Worm (Caenorhabditis elegans): ENCODE results near the gene C37C3.10.

Gene C37C3.10

DNA sequence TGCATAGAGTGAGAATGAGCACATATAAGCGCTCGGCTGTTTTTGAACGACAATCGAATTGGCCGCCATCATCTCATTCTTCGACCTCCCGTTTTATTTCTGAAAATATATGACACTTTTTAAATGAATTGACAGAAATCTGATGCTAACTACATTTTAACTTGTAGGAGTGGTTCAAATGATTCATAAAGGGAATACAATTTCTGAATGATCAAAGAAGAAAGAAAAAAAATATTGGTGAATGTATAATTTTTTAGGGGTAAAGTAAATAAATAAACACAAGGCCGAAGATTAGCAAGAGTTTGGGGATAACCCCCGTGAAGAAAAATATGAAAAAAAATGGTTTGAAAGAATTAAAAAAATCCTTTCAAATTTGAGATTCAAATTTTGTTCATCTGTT is 1.8 kb upstream of the C37C3.10 start, which contains the start of gene C37C3.11:
Gene C37C3.11 (minus strand): TSS at position 101 of the 400 bp plus-strand sequence.
- TF ChIP-seq rnt-1 (tag; optimal IDR thresholded peaks at IDR 0.05) (no peak), unc-86 (tag; optimal IDR thresholded peaks at IDR 0.05) (no peak), pqm-1 (tag; optimal IDR thresholded peaks at IDR 0.05) (no peak), ets-4 (tag; optimal IDR thresholded peaks at IDR 0.05) (no peak), K09A11.1 (tag; optimal IDR thresholded peaks at IDR 0.05; ENCODE audit: insufficient read depth) (no peak), ceh-6 (GFP tag; optimal IDR thresholded peaks at IDR 0.05) (no peak), zip-5 (tag; optimal IDR thresholded peaks at IDR 0.05) (no peak), hlh-8 (tag; optimal IDR thresholded peaks at IDR 0.05) (no peak)

DNA sequence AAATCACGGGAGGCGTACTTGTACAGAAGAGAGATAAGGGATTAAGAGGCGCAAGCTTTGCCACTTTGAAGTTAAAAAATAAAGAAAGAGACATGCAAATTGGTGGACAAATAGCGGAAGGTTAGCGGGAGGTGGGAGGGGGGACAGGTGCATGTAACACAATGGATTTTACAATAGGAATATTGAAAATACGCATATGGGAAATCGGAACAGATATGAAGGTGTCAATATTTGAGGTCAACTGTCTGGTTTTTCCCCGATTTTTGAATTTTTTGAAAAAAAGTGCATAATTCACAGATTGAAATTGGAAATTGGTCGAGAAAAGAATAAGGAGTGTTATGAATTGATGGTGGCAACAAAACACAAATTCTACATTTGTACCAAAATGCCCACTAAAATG is 1.1 kb downstream of the C37C3.10 start, which contains the start of gene C37C3.17:
Gene C37C3.17 (minus strand): TSS at position 101 of the 400 bp plus-strand sequence.
- TF ChIP-seq ets-4 (tag; optimal IDR thresholded peaks at IDR 0.05) (no peak), fax-1 (tag; optimal IDR thresholded peaks at IDR 0.05) (no peak), ceh-6 (GFP tag; optimal IDR thresholded peaks at IDR 0.05) (no peak), sox-4 (tag; optimal IDR thresholded peaks at IDR 0.05) (no peak), pros-1 (tag; optimal IDR thresholded peaks at IDR 0.05) (no peak), odd-2 (tag; optimal IDR thresholded peaks at IDR 0.05) (no peak), hlh-15 (tag; optimal IDR thresholded peaks at IDR 0.05) (no peak), F13H6.1 (tag; optimal IDR thresholded peaks at IDR 0.05) (no peak), tbx-2 (tag; optimal IDR thresholded peaks at IDR 0.05) (no peak), che-1 (tag; optimal IDR thresholded peaks at IDR 0.05) (no peak), unc-3 (GFP tag; conservative IDR thresholded peaks at IDR 0.05) (no peak), unc-3 (tag; optimal IDR thresholded peaks at IDR 0.05) (no peak), C38D4.7 (GFP tag; optimal IDR thresholded peaks at IDR 0.05) (no peak), ama-1 (optimal IDR thresholded peaks at IDR 0.05) (no peak), hlh-8 (tag; optimal IDR thresholded peaks at IDR 0.05) (no peak), sdc-2 (tag; optimal IDR thresholded peaks at IDR 0.05) (no peak), lim-6 (tag; optimal IDR thresholded peaks at IDR 0.05) (no peak), ceh-48 (tag; optimal IDR thresholded peaks at IDR 0.05) (no peak), ttx-3 (tag; optimal IDR thresholded peaks at IDR 0.05) (no peak), hlh-30 (tag; optimal IDR thresholded peaks at IDR 0.05; ENCODE audit: insufficient read depth) (no peak)

DNA sequence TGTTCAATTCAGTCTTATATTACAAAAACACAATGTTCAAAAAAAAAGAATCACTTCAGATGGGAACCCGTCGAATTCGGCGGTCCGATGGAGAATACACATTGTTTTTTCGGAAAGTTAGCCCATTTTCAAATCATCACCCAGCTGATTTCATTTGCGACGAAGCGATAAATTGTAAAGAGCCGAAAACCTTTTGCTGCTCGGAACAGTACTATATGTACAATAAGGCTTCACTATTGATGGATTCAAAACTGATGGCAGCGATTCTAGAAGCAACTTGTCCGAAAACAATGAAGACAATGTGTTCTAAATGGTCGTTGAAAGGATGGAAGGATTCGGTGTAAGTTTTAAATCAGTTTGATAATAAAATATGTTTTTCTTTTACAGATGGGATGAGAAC is 4.9 kb downstream of the C37C3.10 start, which contains the start of gene C37C3.1:
Gene C37C3.1 (plus strand): TSS at position 33 of the 400 bp plus-strand sequence.
- TF ChIP-seq ceh-48 (tag; optimal IDR thresholded peaks at IDR 0.05) = no peak
- TF ChIP-seq ceh-22 (tag; optimal IDR thresholded peaks at IDR 0.05) = no peak
- TF ChIP-seq K09A11.1 (tag; optimal IDR thresholded peaks at IDR 0.05; ENCODE audit: insufficient read depth) = no peak
- TF ChIP-seq lin-11 (tag; optimal IDR thresholded peaks at IDR 0.05) = no peak
- no peak for TF ChIP-seq pqm-1 (tag; optimal IDR thresholded peaks at IDR 0.05)
- no peak for TF ChIP-seq unc-3 (GFP tag; conservative IDR thresholded peaks at IDR 0.05)
- TF ChIP-seq unc-3 (tag; optimal IDR thresholded peaks at IDR 0.05) = no peak
- no peak for TF ChIP-seq ceh-31 (tag; optimal IDR thresholded peaks at IDR 0.05)
- TF ChIP-seq Y22D7AL.16 (tag; optimal IDR thresholded peaks at IDR 0.05) = no peak
- TF ChIP-seq ceh-45 (GFP tag; IDR thresholded peaks at IDR 0.05) = no peak
- TF ChIP-seq ref-2 (tag; optimal IDR thresholded peaks at IDR 0.05) = no peak
- TF ChIP-seq ama-1 (optimal IDR thresholded peaks at IDR 0.05) = no peak
- TF ChIP-seq unc-42 (tag; optimal IDR thresholded peaks at IDR 0.05) = no peak
- TF ChIP-seq che-1 (tag; optimal IDR thresholded peaks at IDR 0.05) = no peak
- TF ChIP-seq eyg-1 (tag; optimal IDR thresholded peaks at IDR 0.05) = no peak
- TF ChIP-seq K02D7.2 (tag; optimal IDR thresholded peaks at IDR 0.05) = no peak
- TF ChIP-seq nfya-1 (tag; optimal IDR thresholded peaks at IDR 0.05) = no peak
- TF ChIP-seq pag-3 (tag; optimal IDR thresholded peaks at IDR 0.05; ENCODE audit: borderline replicate concordance) = no peak
- TF ChIP-seq hlh-8 (tag; optimal IDR thresholded peaks at IDR 0.05) = no peak
- no peak for TF ChIP-seq nhr-11 (tag; optimal IDR thresholded peaks at IDR 0.05)

DNA sequence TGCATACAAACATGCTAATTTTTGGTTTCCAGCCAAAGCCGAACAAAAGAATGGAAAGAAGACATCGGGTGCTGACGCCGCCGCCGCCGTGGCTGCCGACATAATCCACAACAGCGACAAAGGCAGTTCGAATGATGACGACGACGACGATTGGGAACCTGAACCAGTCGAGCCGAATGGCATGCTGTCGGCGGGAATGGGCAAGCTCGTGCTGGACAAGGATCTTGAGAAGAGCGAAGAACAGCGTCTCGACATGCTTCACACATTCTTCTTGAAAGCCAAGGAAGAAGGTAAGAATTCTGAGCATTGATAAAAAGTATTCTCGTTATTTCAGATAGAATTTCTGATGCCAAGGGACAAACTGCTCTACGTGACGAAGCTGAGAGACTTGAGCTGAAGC is 6.2 kb downstream of the C37C3.10 start:
- TF ChIP-seq eyg-1 (tag; optimal IDR thresholded peaks at IDR 0.05) (no peak), ama-1 (optimal IDR thresholded peaks at IDR 0.05) (no peak), hlh-30 (tag; optimal IDR thresholded peaks at IDR 0.05; ENCODE audit: insufficient read depth) (no peak), ceh-22 (tag; optimal IDR thresholded peaks at IDR 0.05) (no peak)
